Worm (Caenorhabditis elegans): ENCODE results near the gene C50E10.1.

Gene C50E10.1

ce11 chrII:12263971-12264554 lies 38.2 kb downstream of the C50E10.1 start, which contains the start of gene faxc-1:
TSS of gene faxc-1 (plus strand) at chrII:12264192.
- TF ChIP-seq ztf-16 (tag; optimal IDR thresholded peaks at IDR 0.05) (no peak), unc-55 (GFP tag; optimal IDR thresholded peaks at IDR 0.05) (peak; percentile 29)

- TF ChIP-seq rnt-1 (tag; optimal IDR thresholded peaks at IDR 0.05) = peak; percentile 38
- no peak for TF ChIP-seq ahr-1 (tag; optimal IDR thresholded peaks at IDR 0.05)
- no peak for TF ChIP-seq ets-4 (tag; optimal IDR thresholded peaks at IDR 0.05)
- TF ChIP-seq pax-1 (tag; optimal IDR thresholded peaks at IDR 0.05) = peak; percentile 20
- no peak for TF ChIP-seq pros-1 (tag; optimal IDR thresholded peaks at IDR 0.05)
- TF ChIP-seq tbx-2 (tag; optimal IDR thresholded peaks at IDR 0.05) = peak; percentile 14
- TF ChIP-seq npax-4 (tag; optimal IDR thresholded peaks at IDR 0.05) = no peak
- peak; percentile 31 for TF ChIP-seq unc-55 (GFP tag; optimal IDR thresholded peaks at IDR 0.05)
- no peak for TF ChIP-seq ceh-14 (tag; optimal IDR thresholded peaks at IDR 0.05)
- peak; percentile 3 for TF ChIP-seq ref-2 (tag; optimal IDR thresholded peaks at IDR 0.05)
- no peak for TF ChIP-seq ceh-24 (tag; optimal IDR thresholded peaks at IDR 0.05)
- TF ChIP-seq ttx-3 (tag; optimal IDR thresholded peaks at IDR 0.05) = no peak
Observed at ce11 chrII:12262567-12262966, 39.7 kb downstream of the C50E10.1 start.

ce11 chrII:12261147-12261821 lies 41.0 kb downstream of the C50E10.1 start:
- TF ChIP-seq pros-1 (tag; optimal IDR thresholded peaks at IDR 0.05) (no peak), Y22D7AL.16 (tag; optimal IDR thresholded peaks at IDR 0.05) (no peak), ceh-31 (tag; optimal IDR thresholded peaks at IDR 0.05) (no peak), dmd-4 (tag; optimal IDR thresholded peaks at IDR 0.05; ENCODE audit: borderline replicate concordance) (no peak), che-1 (tag; optimal IDR thresholded peaks at IDR 0.05) (no peak), ceh-24 (tag; optimal IDR thresholded peaks at IDR 0.05) (no peak), hlh-30 (tag; optimal IDR thresholded peaks at IDR 0.05; ENCODE audit: insufficient read depth) (no peak), hlh-15 (tag; optimal IDR thresholded peaks at IDR 0.05) (no peak), nhr-11 (tag; optimal IDR thresholded peaks at IDR 0.05) (no peak), nfya-1 (tag; optimal IDR thresholded peaks at IDR 0.05) (no peak), hlh-13 (GFP tag; optimal IDR thresholded peaks at IDR 0.05) (no peak), ceh-2 (tag; optimal IDR thresholded peaks at IDR 0.05) (no peak), elt-4 (tag; optimal IDR thresholded peaks at IDR 0.05) (no peak), K09A11.1 (tag; optimal IDR thresholded peaks at IDR 0.05; ENCODE audit: insufficient read depth) (no peak)

ce11 chrII:12260538-12260937 lies 41.7 kb downstream of the C50E10.1 start:
- no peak for TF ChIP-seq ceh-14 (tag; optimal IDR thresholded peaks at IDR 0.05)
- no peak for TF ChIP-seq ceh-2 (tag; optimal IDR thresholded peaks at IDR 0.05)

ce11 chrII:12257095-12257494 lies 45.2 kb downstream of the C50E10.1 start:
- TF ChIP-seq ceh-19 (GFP tag; optimal IDR thresholded peaks at IDR 0.05) = no peak
- no peak for TF ChIP-seq K02D7.2 (tag; optimal IDR thresholded peaks at IDR 0.05)
- no peak for TF ChIP-seq sox-2 (GFP tag; IDR thresholded peaks at IDR 0.05)
- TF ChIP-seq ttx-3 (tag; optimal IDR thresholded peaks at IDR 0.05) = no peak
- TF ChIP-seq hlh-6 (tag; optimal IDR thresholded peaks at IDR 0.05) = no peak
- TF ChIP-seq ceh-48 (tag; optimal IDR thresholded peaks at IDR 0.05) = no peak
- TF ChIP-seq hlh-30 (tag; optimal IDR thresholded peaks at IDR 0.05; ENCODE audit: insufficient read depth) = no peak
- no peak for TF ChIP-seq ref-2 (tag; optimal IDR thresholded peaks at IDR 0.05)

ce11 chrII:12256528-12256927 lies 45.7 kb downstream of the C50E10.1 start, which contains the start of gene parn-2:
TSS of gene parn-2 (minus strand) at chrII:12256628.
- TF ChIP-seq fkh-10 (GFP tag; optimal IDR thresholded peaks at IDR 0.05) (no peak), K09A11.1 (tag; optimal IDR thresholded peaks at IDR 0.05; ENCODE audit: insufficient read depth) (no peak), unc-55 (GFP tag; optimal IDR thresholded peaks at IDR 0.05) (no peak), ceh-9 (tag; optimal IDR thresholded peaks at IDR 0.05) (no peak), ttx-3 (tag; optimal IDR thresholded peaks at IDR 0.05) (no peak), C38D4.7 (GFP tag; optimal IDR thresholded peaks at IDR 0.05) (no peak), pqm-1 (tag; optimal IDR thresholded peaks at IDR 0.05) (no peak), pha-2 (tag; optimal IDR thresholded peaks at IDR 0.05) (no peak), ceh-48 (tag; optimal IDR thresholded peaks at IDR 0.05) (no peak), hlh-15 (tag; optimal IDR thresholded peaks at IDR 0.05) (no peak), pag-3 (tag; optimal IDR thresholded peaks at IDR 0.05; ENCODE audit: borderline replicate concordance) (no peak), lin-11 (tag; optimal IDR thresholded peaks at IDR 0.05) (no peak)
